Worm (Caenorhabditis elegans): ENCODE results near the gene F42G2.2.

- TF ChIP-seq ets-4 (GFP tag; optimal IDR thresholded peaks at IDR 0.05) (no peak), ama-1 (optimal IDR thresholded peaks at IDR 0.05) (no peak), ama-1 (GFP tag; optimal IDR thresholded peaks at IDR 0.05) (no peak), nfyb-1 (GFP tag; IDR thresholded peaks at IDR 0.05) (no peak), ztf-26 (tag; optimal IDR thresholded peaks at IDR 0.05) (no peak), unc-62 (GFP tag; optimal IDR thresholded peaks at IDR 0.05) (no peak), B0035.1 (tag; optimal IDR thresholded peaks at IDR 0.05) (no peak), ztf-25 (GFP tag; IDR thresholded peaks at IDR 0.05) (no peak), hlh-12 (tag; optimal IDR thresholded peaks at IDR 0.05) (no peak), mxl-1 (tag; optimal IDR thresholded peaks at IDR 0.05) (no peak), akir-1 (GFP tag; optimal IDR thresholded peaks at IDR 0.05) (no peak), aptf-3 (GFP tag; IDR thresholded peaks at IDR 0.05) (no peak)
Observed at ce11 chrII:2393821-2394220, 28.2 kb upstream of the F42G2.2 start, which contains the start of gene F16G10.11.
